Worm (Caenorhabditis elegans): Measurements from ENCODE around the gene F53C3.11.

Gene F53C3.11

DNA sequence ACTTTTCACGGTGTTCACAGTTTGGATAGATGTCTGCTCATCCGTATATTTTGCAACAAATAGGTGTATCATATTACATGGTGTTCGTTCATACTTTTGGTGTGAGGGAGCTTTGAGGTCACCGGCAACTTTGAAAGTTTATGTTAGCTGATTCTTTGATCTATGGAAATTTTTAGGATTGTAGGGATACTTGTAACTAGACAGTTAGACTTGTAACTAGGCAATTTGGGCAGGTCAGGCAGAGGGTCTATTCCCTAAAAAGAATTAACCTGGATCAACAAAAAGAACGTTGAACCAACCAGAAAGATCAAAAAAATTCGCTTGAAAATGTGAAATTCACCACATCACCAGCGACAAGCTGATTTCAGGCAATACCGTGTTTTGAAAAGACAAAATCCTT is 12.6 kb downstream of the F53C3.11 start:
- no peak for TF ChIP-seq che-1 (tag; optimal IDR thresholded peaks at IDR 0.05)
- TF ChIP-seq zip-5 (tag; optimal IDR thresholded peaks at IDR 0.05) = no peak
- no peak for TF ChIP-seq unc-3 (GFP tag; conservative IDR thresholded peaks at IDR 0.05)
- no peak for TF ChIP-seq unc-3 (tag; optimal IDR thresholded peaks at IDR 0.05)
- no peak for TF ChIP-seq tbx-7 (tag; optimal IDR thresholded peaks at IDR 0.05)
- no peak for TF ChIP-seq hlh-6 (tag; optimal IDR thresholded peaks at IDR 0.05)
- no peak for TF ChIP-seq odd-2 (tag; optimal IDR thresholded peaks at IDR 0.05)
- TF ChIP-seq pros-1 (tag; optimal IDR thresholded peaks at IDR 0.05) = no peak
- TF ChIP-seq ceh-34 (tag; optimal IDR thresholded peaks at IDR 0.05) = no peak
- TF ChIP-seq nfya-1 (tag; optimal IDR thresholded peaks at IDR 0.05) = no peak
- TF ChIP-seq pha-2 (tag; optimal IDR thresholded peaks at IDR 0.05) = no peak
- no peak for TF ChIP-seq pqm-1 (tag; optimal IDR thresholded peaks at IDR 0.05)
- no peak for TF ChIP-seq ceh-22 (tag; optimal IDR thresholded peaks at IDR 0.05)
- no peak for TF ChIP-seq unc-55 (GFP tag; optimal IDR thresholded peaks at IDR 0.05)
- TF ChIP-seq fkh-10 (GFP tag; optimal IDR thresholded peaks at IDR 0.05) = no peak
- no peak for TF ChIP-seq ceh-45 (GFP tag; IDR thresholded peaks at IDR 0.05)
- TF ChIP-seq madf-2 (tag; optimal IDR thresholded peaks at IDR 0.05) = no peak
- TF ChIP-seq rnt-1 (tag; optimal IDR thresholded peaks at IDR 0.05) = no peak
- TF ChIP-seq eyg-1 (tag; optimal IDR thresholded peaks at IDR 0.05) = no peak
- no peak for TF ChIP-seq Y22D7AL.16 (tag; optimal IDR thresholded peaks at IDR 0.05)
- no peak for TF ChIP-seq ref-2 (tag; optimal IDR thresholded peaks at IDR 0.05)

- TF ChIP-seq pros-1 (tag; optimal IDR thresholded peaks at IDR 0.05) = no peak
- no peak for TF ChIP-seq elt-4 (tag; optimal IDR thresholded peaks at IDR 0.05)
- TF ChIP-seq ceh-9 (tag; optimal IDR thresholded peaks at IDR 0.05) = no peak
- TF ChIP-seq fkh-6 (tag; optimal IDR thresholded peaks at IDR 0.05) = no peak
- no peak for TF ChIP-seq ref-2 (tag; optimal IDR thresholded peaks at IDR 0.05)
- no peak for TF ChIP-seq ceh-19 (GFP tag; optimal IDR thresholded peaks at IDR 0.05)
- TF ChIP-seq ceh-24 (tag; optimal IDR thresholded peaks at IDR 0.05) = no peak
- TF ChIP-seq unc-42 (tag; optimal IDR thresholded peaks at IDR 0.05) = no peak
- no peak for TF ChIP-seq ceh-34 (tag; optimal IDR thresholded peaks at IDR 0.05)
- TF ChIP-seq unc-55 (GFP tag; optimal IDR thresholded peaks at IDR 0.05) = no peak
- no peak for TF ChIP-seq madf-2 (tag; optimal IDR thresholded peaks at IDR 0.05)
- TF ChIP-seq ceh-48 (tag; optimal IDR thresholded peaks at IDR 0.05) = no peak
- TF ChIP-seq unc-3 (GFP tag; conservative IDR thresholded peaks at IDR 0.05) = no peak
- TF ChIP-seq unc-3 (tag; optimal IDR thresholded peaks at IDR 0.05) = no peak
- TF ChIP-seq lim-6 (tag; optimal IDR thresholded peaks at IDR 0.05) = no peak
- TF ChIP-seq fax-1 (tag; optimal IDR thresholded peaks at IDR 0.05) = no peak
- no peak for TF ChIP-seq hlh-30 (tag; optimal IDR thresholded peaks at IDR 0.05; ENCODE audit: insufficient read depth)
- no peak for TF ChIP-seq sox-2 (GFP tag; IDR thresholded peaks at IDR 0.05)
- no peak for TF ChIP-seq mec-3 (tag; optimal IDR thresholded peaks at IDR 0.05; ENCODE audit: borderline replicate concordance)
- no peak for TF ChIP-seq ceh-18 (tag; optimal IDR thresholded peaks at IDR 0.05)
Measured at ce11 chrII:3891124-3891523, 15.4 kb downstream of the F53C3.11 start, which contains the start of gene F53C3.8. TSS of gene F53C3.8 (plus strand) at chrII:3891424.

DNA sequence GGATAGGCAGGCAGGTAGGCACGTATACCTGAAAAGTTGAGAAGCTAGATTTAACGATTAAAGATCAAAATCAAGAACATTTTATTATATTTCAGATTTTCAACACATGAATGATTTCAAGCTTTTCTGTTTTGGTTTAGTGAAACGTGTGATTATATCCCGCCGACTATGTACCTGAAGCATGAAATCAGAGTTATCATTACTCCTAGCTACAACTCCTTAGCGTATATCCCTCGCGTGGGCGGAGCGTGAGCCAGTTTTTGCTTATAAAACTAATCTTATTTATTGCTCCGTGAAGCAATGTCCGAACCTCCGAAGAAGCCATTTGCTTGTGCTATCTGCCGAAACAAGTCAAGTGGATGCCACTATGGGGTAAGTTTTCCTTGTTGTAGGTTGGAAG is 26.6 kb downstream of the F53C3.11 start, which contains the start of gene nhr-166:
Gene nhr-166, plus strand, starts transcription at position 301 of the 400 bp plus-strand sequence.
- TF ChIP-seq gmeb-2 (tag; optimal IDR thresholded peaks at IDR 0.05) (no peak), rnt-1 (tag; optimal IDR thresholded peaks at IDR 0.05) (no peak), nfya-1 (tag; optimal IDR thresholded peaks at IDR 0.05) (no peak), fkh-10 (GFP tag; optimal IDR thresholded peaks at IDR 0.05) (no peak), eyg-1 (tag; optimal IDR thresholded peaks at IDR 0.05) (no peak), dve-1 (tag; optimal IDR thresholded peaks at IDR 0.05) (no peak), ama-1 (optimal IDR thresholded peaks at IDR 0.05) (no peak), ceh-22 (tag; optimal IDR thresholded peaks at IDR 0.05) (no peak), ttx-3 (tag; optimal IDR thresholded peaks at IDR 0.05) (no peak), pha-4 (tag; optimal IDR thresholded peaks at IDR 0.05) (no peak), ceh-34 (tag; optimal IDR thresholded peaks at IDR 0.05) (no peak), sox-4 (tag; optimal IDR thresholded peaks at IDR 0.05) (no peak), ceh-19 (GFP tag; optimal IDR thresholded peaks at IDR 0.05) (no peak), mec-3 (tag; optimal IDR thresholded peaks at IDR 0.05; ENCODE audit: borderline replicate concordance) (no peak), K09A11.1 (tag; optimal IDR thresholded peaks at IDR 0.05; ENCODE audit: insufficient read depth) (no peak), Y22D7AL.16 (tag; optimal IDR thresholded peaks at IDR 0.05) (no peak)

Data from whole organism, late embryonic.